Worm (Caenorhabditis elegans) whole organism, young adult: Measurements from ENCODE around the gene srh-216.

Experiments
- B0035.1 ChIP-seq: sonication (generic microtip); optimal IDR thresholded peaks from 2 replicates; lab custom pipeline; 2016; ENCODE audit warnings: missing genetic modification characterization, mild to moderate bottlenecking, missing compliant biosample characterization, missing genotype, missing genetic modification reagents
- F23B12.7 ChIP-seq: sonication (generic microtip); optimal IDR thresholded peaks from 2 replicates; lab custom pipeline; 2017; ENCODE audit warnings: missing genetic modification characterization, mild to moderate bottlenecking, missing compliant biosample characterization, antibody characterized with exemption, moderate library complexity; ENCODE audit not compliant: insufficient read depth
- F37B4.10 ChIP-seq: fragments of 200-800 bp; sonication (Bioruptor generic); IDR thresholded peaks from 2 replicates; pipeline ENCODE4 v1.3.6; 2022; ENCODE audit warnings: missing genetic modification characterization, missing compliant biosample characterization
- F55B11.4 ChIP-seq: sonication (generic microtip); optimal IDR thresholded peaks from 2 replicates; lab custom pipeline; 2016; ENCODE audit warnings: missing compliant biosample characterization, missing genetic modification characterization, borderline replicate concordance; ENCODE audit not compliant: insufficient read depth
- Y95B8A.8 ChIP-seq: fragments of 200-800 bp; sonication (Bioruptor generic); IDR thresholded peaks from 2 replicates; pipeline ENCODE4 v1.3.6; 2022; ENCODE audit warnings: missing genetic modification reagents, missing genetic modification characterization, missing compliant biosample characterization
- aptf-3 ChIP-seq: fragments of 200-800 bp; sonication (Bioruptor generic); IDR thresholded peaks from 2 replicates; pipeline ENCODE4 v1.3.6; 2022; ENCODE audit warnings: missing genetic modification characterization, missing compliant biosample characterization
- atf-7 ChIP-seq: sonication (generic microtip); optimal IDR thresholded peaks from 2 replicates; lab custom pipeline; 2017; ENCODE audit warnings: mild to moderate bottlenecking, missing genetic modification characterization, missing compliant biosample characterization
- bed-2 ChIP-seq: fragments of 200-800 bp; sonication (Bioruptor generic); IDR thresholded peaks from 2 replicates; pipeline ENCODE4 v1.3.6; 2022; ENCODE audit warnings: missing genetic modification reagents, missing genetic modification characterization, missing compliant biosample characterization
- cebp-2 ChIP-seq: fragments of 200-800 bp; sonication (Bioruptor generic); IDR thresholded peaks from 2 replicates; pipeline ENCODE4 v1.3.6; 2022; ENCODE audit warnings: missing genetic modification characterization, missing compliant biosample characterization
- ceh-100 ChIP-seq: fragments of 200-800 bp; sonication (Bioruptor generic); IDR thresholded peaks from 2 replicates; pipeline ENCODE4 v1.3.6; 2022; ENCODE audit warnings: missing genetic modification reagents, missing genetic modification characterization, missing compliant biosample characterization
- ceh-40 ChIP-seq: fragments of 200-800 bp; sonication (Bioruptor generic); IDR thresholded peaks from 2 replicates; pipeline ENCODE4 v1.3.6; 2022; ENCODE audit warnings: missing genetic modification characterization, missing compliant biosample characterization
- ceh-58 ChIP-seq: fragments of 200-800 bp; sonication (Bioruptor generic); IDR thresholded peaks from 2 replicates; pipeline ENCODE4 v1.3.6; 2022; ENCODE audit warnings: missing genetic modification characterization, missing compliant biosample characterization
- chd-7 ChIP-seq: sonication (generic microtip); optimal IDR thresholded peaks from 2 replicates; lab custom pipeline; 2016; ENCODE audit warnings: mild to moderate bottlenecking, missing genetic modification characterization, moderate library complexity, missing compliant biosample characterization
- die-1 ChIP-seq: sonication (generic microtip); optimal IDR thresholded peaks from 2 replicates; lab custom pipeline; 2016; ENCODE audit warnings: missing genotype, mild to moderate bottlenecking, missing genetic modification characterization, missing compliant biosample characterization
- egl-18 ChIP-seq: fragments of 200-800 bp; sonication (Bioruptor generic); IDR thresholded peaks from 2 replicates; pipeline ENCODE4 v1.3.6; 2022; ENCODE audit warnings: missing genetic modification reagents, missing genetic modification characterization, missing compliant biosample characterization
- egrh-3 ChIP-seq: fragments of 200-800 bp; sonication (Bioruptor generic); IDR thresholded peaks from 2 replicates; pipeline ENCODE4 v1.3.6; 2022; ENCODE audit warnings: missing genetic modification reagents, missing genetic modification characterization, missing compliant biosample characterization
- ets-4 ChIP-seq: fragments of 200-800 bp; sonication (Bioruptor generic); optimal IDR thresholded peaks from 2 replicates; lab custom pipeline; 2018; ENCODE audit warnings: mild to moderate bottlenecking, missing genetic modification characterization, missing compliant biosample characterization
- him-1 ChIP-seq: sonication (generic microtip); optimal IDR thresholded peaks from 2 replicates; lab custom pipeline; 2016; ENCODE audit warnings: missing genotype, missing genetic modification reagents, missing genetic modification characterization, missing compliant biosample characterization
- hrde-1 ChIP-seq: sonication (generic microtip); optimal IDR thresholded peaks from 2 replicates; lab custom pipeline; 2016; ENCODE audit warnings: missing genetic modification characterization, mild to moderate bottlenecking, missing compliant biosample characterization, moderate library complexity, missing genotype, missing genetic modification reagents, borderline replicate concordance
- lag-1 ChIP-seq: fragments of 200-800 bp; sonication (Bioruptor generic); IDR thresholded peaks from 2 replicates; pipeline ENCODE4 v1.3.6; 2022; ENCODE audit warnings: missing genetic modification reagents, missing genetic modification characterization, missing compliant biosample characterization
- let-526 ChIP-seq: fragments of 200-800 bp; sonication (Bioruptor generic); IDR thresholded peaks from 2 replicates; pipeline ENCODE4 v1.3.6; 2022; ENCODE audit warnings: missing genetic modification reagents, missing genetic modification characterization, missing compliant biosample characterization
- lin-54 ChIP-seq: fragments of 200-800 bp; sonication (Bioruptor generic); optimal IDR thresholded peaks from 2 replicates; lab custom pipeline; 2018; ENCODE audit warnings: mild to moderate bottlenecking, missing genetic modification characterization, missing compliant biosample characterization
- lsl-1 ChIP-seq: fragments of 200-800 bp; sonication (Bioruptor generic); optimal IDR thresholded peaks from 2 replicates; lab custom pipeline; 2018; ENCODE audit warnings: mild to moderate bottlenecking, missing genetic modification characterization, moderate library complexity, missing compliant biosample characterization
- mcd-1 ChIP-seq: fragments of 200-800 bp; sonication (Bioruptor generic); IDR thresholded peaks from 2 replicates; pipeline ENCODE4 v1.3.6; 2022; ENCODE audit warnings: missing genetic modification reagents, missing genetic modification characterization, missing compliant biosample characterization
- mxl-1 ChIP-seq: sonication (generic microtip); optimal IDR thresholded peaks from 2 replicates; lab custom pipeline; 2016; ENCODE audit warnings: missing genetic modification characterization, missing compliant biosample characterization
- nfyb-1 ChIP-seq: fragments of 200-800 bp; sonication (Bioruptor generic); IDR thresholded peaks from 2 replicates; pipeline ENCODE4 v1.3.6; 2022; ENCODE audit warnings: missing genetic modification reagents, missing genetic modification characterization, missing compliant biosample characterization
- nhr-120 ChIP-seq: fragments of 200-800 bp; sonication (Bioruptor generic); IDR thresholded peaks from 2 replicates; pipeline ENCODE4 v1.3.6; 2022; ENCODE audit warnings: missing genetic modification characterization, missing compliant biosample characterization
- rcor-1 ChIP-seq: fragments of 200-800 bp; sonication (Bioruptor generic); IDR thresholded peaks from 2 replicates; pipeline ENCODE4 v1.3.6; 2022; ENCODE audit warnings: missing genetic modification reagents, missing genetic modification characterization, missing compliant biosample characterization
- snpc-3.4 ChIP-seq: sonication (generic microtip); optimal IDR thresholded peaks from 2 replicates; lab custom pipeline; 2017; ENCODE audit warnings: missing genetic modification characterization, mild to moderate bottlenecking, missing compliant biosample characterization, antibody characterized with exemption, moderate library complexity, missing genotype, missing genetic modification reagents
- sptf-2 ChIP-seq: fragments of 200-800 bp; sonication (Bioruptor generic); optimal IDR thresholded peaks from 2 replicates; lab custom pipeline; 2018; ENCODE audit warnings: mild to moderate bottlenecking, missing genetic modification characterization, missing compliant biosample characterization
- tbx-9 ChIP-seq: sonication (generic microtip); optimal IDR thresholded peaks from 2 replicates; lab custom pipeline; 2016; ENCODE audit warnings: borderline replicate concordance, missing genetic modification characterization, inconsistent platforms, missing compliant biosample characterization
- xnd-1 ChIP-seq: sonication (generic microtip); optimal IDR thresholded peaks from 2 replicates; lab custom pipeline; 2016; ENCODE audit warnings: missing genotype, missing genetic modification reagents, missing genetic modification characterization, missing compliant biosample characterization
- ztf-18 ChIP-seq: sonication (generic microtip); optimal IDR thresholded peaks from 2 replicates; lab custom pipeline; 2016; ENCODE audit warnings: missing genotype, mild to moderate bottlenecking, missing genetic modification characterization, missing compliant biosample characterization
- ztf-3 ChIP-seq: fragments of 200-800 bp; sonication (Bioruptor generic); optimal IDR thresholded peaks from 2 replicates; lab custom pipeline; 2018; ENCODE audit warnings: mild to moderate bottlenecking, missing genetic modification characterization, missing compliant biosample characterization

Gene srh-216

ce11 chrV:16869740-16870139, 42.4 kb upstream of the srh-216 start, which contains the start of gene clec-33:
clec-33 (minus strand) TSS chrV:16869840.
- no peak for TF ChIP-seq F37B4.10
- TF ChIP-seq chd-7 (tag; lab: Kevin White, UChicago) = no peak
- TF ChIP-seq rcor-1 = no peak
- TF ChIP-seq aptf-3 (GFP tag; lab: Robert Waterston, UW) = no peak
- TF ChIP-seq ceh-58 (GFP tag; lab: Robert Waterston, UW) = no peak
- TF ChIP-seq F23B12.7 (tag; lab: Kevin White, UChicago) = no peak
- no peak for TF ChIP-seq bed-2 (GFP tag; lab: Robert Waterston, UW)
- TF ChIP-seq lag-1 = no peak
- TF ChIP-seq hrde-1 (tag; lab: Kevin White, UChicago) = no peak
- TF ChIP-seq B0035.1 (tag; lab: Kevin White, UChicago) = no peak
- no peak for TF ChIP-seq ets-4 (GFP tag; lab: Kevin White, UChicago)
- no peak for TF ChIP-seq cebp-2
- TF ChIP-seq egl-18 (GFP tag; lab: Robert Waterston, UW) = no peak
- TF ChIP-seq nhr-120 (GFP tag; lab: Robert Waterston, UW) = no peak
- TF ChIP-seq atf-7 (tag; lab: Kevin White, UChicago) = no peak
- TF ChIP-seq die-1 (tag; lab: Kevin White, UChicago) = no peak

ce11 chrV:16865404-16865803, 38.0 kb upstream of the srh-216 start, which contains the start of gene clec-28:
clec-28 (plus strand) TSS chrV:16865704.
- TF ChIP-seq mcd-1 = no peak
- no peak for TF ChIP-seq sptf-2 (GFP tag; lab: Kevin White, UChicago)
- no peak for TF ChIP-seq lin-54 (GFP tag; lab: Kevin White, UChicago)
- TF ChIP-seq tbx-9 (tag; lab: Kevin White, UChicago) = no peak
- TF ChIP-seq ztf-18 = no peak
- no peak for TF ChIP-seq ceh-100 (GFP tag; lab: Robert Waterston, UW)
- TF ChIP-seq rcor-1 = no peak
- no peak for TF ChIP-seq mxl-1 (tag; lab: Kevin White, UChicago)
- no peak for TF ChIP-seq nfyb-1 (GFP tag; lab: Robert Waterston, UW)
- TF ChIP-seq Y95B8A.8 (GFP tag; lab: Robert Waterston, UW) = no peak
- TF ChIP-seq ceh-40 (GFP tag; lab: Robert Waterston, UW) = no peak

DNA sequence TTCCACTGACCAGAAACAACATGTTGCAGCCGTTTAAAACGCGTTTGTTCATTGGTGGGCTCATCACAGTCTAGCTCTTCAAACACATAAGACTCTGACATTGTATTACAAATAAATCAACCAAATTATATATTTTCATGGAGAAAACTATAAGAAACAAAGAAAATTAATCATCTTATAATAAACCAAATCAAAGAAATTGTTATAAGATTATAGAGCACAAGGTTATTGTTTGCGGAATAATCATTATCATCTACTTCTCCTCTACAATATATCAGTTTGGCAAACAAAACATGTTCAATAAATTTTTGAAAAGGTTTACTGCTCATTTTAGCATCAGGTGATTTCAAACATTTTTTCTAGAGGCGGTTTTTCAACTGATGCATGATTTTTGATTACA, 34.3 kb upstream of the srh-216 start, which contains the start of the genes clec-32 and clec-24:
clec-32 (minus strand) TSS at position 101 of the 400 bp plus-strand sequence.
clec-24 (plus strand) TSS at position 294 of the 400 bp plus-strand sequence.
- no peak for TF ChIP-seq ztf-3 (GFP tag; lab: Kevin White, UChicago)
- no peak for TF ChIP-seq snpc-3.4
- no peak for TF ChIP-seq egrh-3

DNA sequence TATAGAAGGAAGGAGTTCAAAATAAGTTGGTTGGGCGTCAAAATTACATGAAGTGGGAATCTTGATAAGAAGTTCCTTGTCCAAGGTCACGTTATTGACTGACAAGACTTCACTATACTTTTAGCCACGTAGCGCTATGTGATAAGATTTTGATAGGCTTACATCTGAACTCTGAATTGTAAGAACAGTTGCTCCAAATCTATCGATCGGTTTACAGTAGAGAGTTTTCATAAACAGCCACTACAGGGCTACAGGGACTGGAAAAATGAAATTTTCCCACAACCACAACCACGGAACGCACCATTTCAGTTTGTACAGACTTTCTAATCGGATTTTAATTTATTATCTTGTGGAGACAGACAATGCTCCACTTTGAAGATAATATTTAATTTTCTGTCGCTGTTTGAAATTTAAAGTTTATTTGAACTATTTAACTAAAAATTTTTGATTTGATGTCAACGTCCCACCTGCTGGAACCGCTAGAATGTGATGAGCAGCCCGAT, 30.6 kb upstream of the srh-216 start, which contains the start of the genes clec-31 and clec-22:
clec-31 (minus strand) TSS at position 101 of the 503 bp plus-strand sequence.
clec-22 (plus strand) TSS at position 453 of the 503 bp plus-strand sequence.
- TF ChIP-seq xnd-1 (no peak), F55B11.4 (no peak), ceh-40 (GFP tag; lab: Robert Waterston, UW) (no peak), lsl-1 (GFP tag; lab: Kevin White, UChicago) (no peak), him-1 (tag; lab: Kevin White, UChicago) (no peak), let-526 (GFP tag; lab: Robert Waterston, UW) (no peak)
